Worm (Caenorhabditis elegans) whole organism, L2 larva: ENCODE data around the gene srg-13.

Source experiments
- C34F6.9 ChIP-seq: fragments of 150-350 bp; optimal IDR thresholded peaks from 2 replicates; lab custom pipeline; 2014; ENCODE audit warnings: missing biosample characterization, missing genetic modification characterization
- F13H6.1 ChIP-seq: sonication (generic microtip); optimal IDR thresholded peaks from 2 replicates; lab custom pipeline; 2016; ENCODE audit warnings: missing genetic modification characterization, missing compliant biosample characterization
- R02D3.7 ChIP-seq: fragments of 150-350 bp; optimal IDR thresholded peaks from 2 replicates; lab custom pipeline; 2014; ENCODE audit warnings: missing biosample characterization, missing genetic modification characterization
- Y55F3AM.14 ChIP-seq: fragments of 200-800 bp; sonication (Bioruptor generic); optimal IDR thresholded peaks from 2 replicates; lab custom pipeline; 2018; ENCODE audit warnings: mild to moderate bottlenecking, missing genetic modification characterization, missing compliant biosample characterization
- ZK546.5 ChIP-seq: sonication (generic microtip); optimal IDR thresholded peaks from 2 replicates; lab custom pipeline; 2017; ENCODE audit warnings: missing biosample characterization, missing genetic modification characterization
- alr-1 ChIP-seq: fragments of 150-350 bp; optimal IDR thresholded peaks from 2 replicates; lab custom pipeline; 2014; ENCODE audit warnings: missing biosample characterization, missing genetic modification characterization
- ceh-16 ChIP-seq: fragments of 150-350 bp; optimal IDR thresholded peaks from 2 replicates; lab custom pipeline; 2014; ENCODE audit warnings: missing biosample characterization, missing genetic modification characterization
- ceh-82 ChIP-seq: fragments of 150-350 bp; optimal IDR thresholded peaks from 2 replicates; lab custom pipeline; 2014; ENCODE audit warnings: missing biosample characterization, missing genetic modification characterization
- crh-2 ChIP-seq: sonication (generic microtip); optimal IDR thresholded peaks from 2 replicates; lab custom pipeline; 2017; ENCODE audit warnings: missing biosample characterization, missing genetic modification characterization
- dmd-4 ChIP-seq: sonication (generic microtip); optimal IDR thresholded peaks from 2 replicates; lab custom pipeline; 2017; ENCODE audit warnings: missing biosample characterization, missing genetic modification characterization
- egl-27 ChIP-seq: sonication (generic microtip); optimal IDR thresholded peaks from 3 replicates; lab custom pipeline; 2017; ENCODE audit warnings: missing biosample characterization, missing genetic modification reagents, missing genetic modification characterization
- elt-1 ChIP-seq: fragments of 150-350 bp; optimal IDR thresholded peaks from 2 replicates; lab custom pipeline; 2014; ENCODE audit warnings: missing biosample characterization, missing genetic modification characterization
- fos-1 ChIP-seq: fragments of 150-350 bp; optimal IDR thresholded peaks from 2 replicates; lab custom pipeline; 2014; ENCODE audit warnings: missing biosample characterization, missing genetic modification characterization
- gmeb-1 ChIP-seq: fragments of 150-350 bp; optimal IDR thresholded peaks from 2 replicates; lab custom pipeline; 2014; ENCODE audit warnings: missing biosample characterization, missing genetic modification characterization
- lin-11 ChIP-seq: fragments of 150-350 bp; sonication (generic microtip); optimal IDR thresholded peaks from 2 replicates; lab custom pipeline; 2014; ENCODE audit warnings: missing biosample characterization, missing genetic modification characterization, inconsistent platforms, mixed read lengths
- lin-13 ChIP-seq: fragments of 150-350 bp; optimal IDR thresholded peaks from 2 replicates; lab custom pipeline; 2014; ENCODE audit warnings: missing biosample characterization, missing genetic modification reagents, missing genetic modification characterization
- lin-39 ChIP-seq: fragments of 150-350 bp; optimal IDR thresholded peaks from 2 replicates; lab custom pipeline; 2014; ENCODE audit warnings: missing biosample characterization, missing genetic modification reagents, missing genetic modification characterization
- lsy-2 ChIP-seq, 2 experiments: fragments of 150-350 bp in 1 of 2; sonication (generic microtip) in 1 of 2; optimal IDR thresholded peaks; 2 replicates each; lab custom pipeline; 2014 to 2017; ENCODE audit warnings: missing biosample characterization in 2 of 2, missing genetic modification characterization in 2 of 2
- mbf-1 ChIP-seq: sonication (generic microtip); optimal IDR thresholded peaks from 2 replicates; lab custom pipeline; 2017; ENCODE audit warnings: missing biosample characterization, missing genetic modification characterization
- mdl-1 ChIP-seq, 2 experiments: fragments of 150-350 bp in 1 of 2; sonication (generic microtip) in 1 of 2; optimal IDR thresholded peaks; 2 replicates each; lab custom pipeline; 2017; ENCODE audit warnings: missing biosample characterization in 2 of 2, missing genetic modification characterization in 2 of 2
- nhr-11 ChIP-seq: fragments of 150-350 bp; optimal IDR thresholded peaks from 2 replicates; lab custom pipeline; 2014; ENCODE audit warnings: missing biosample characterization, missing genetic modification characterization
- nhr-12 ChIP-seq: fragments of 150-350 bp; optimal IDR thresholded peaks from 2 replicates; lab custom pipeline; 2014; ENCODE audit warnings: missing biosample characterization, missing genetic modification characterization
- nhr-129 ChIP-seq: fragments of 150-350 bp; optimal IDR thresholded peaks from 2 replicates; lab custom pipeline; 2014; ENCODE audit warnings: missing biosample characterization, missing genetic modification characterization
- nhr-21 ChIP-seq: fragments of 150-350 bp; optimal IDR thresholded peaks from 2 replicates; lab custom pipeline; 2014; ENCODE audit warnings: missing biosample characterization, missing genetic modification characterization
- nhr-23 ChIP-seq: fragments of 150-350 bp; optimal IDR thresholded peaks from 2 replicates; lab custom pipeline; 2014; ENCODE audit warnings: missing biosample characterization, missing genetic modification reagents, missing genetic modification characterization
- nhr-237 ChIP-seq: fragments of 150-350 bp; optimal IDR thresholded peaks from 2 replicates; lab custom pipeline; 2014; ENCODE audit warnings: missing biosample characterization, missing genetic modification characterization
- nhr-25 ChIP-seq: fragments of 150-350 bp; sonication (generic microtip); optimal IDR thresholded peaks from 3 replicates; lab custom pipeline; 2014; ENCODE audit warnings: missing biosample characterization, missing genetic modification characterization
- nhr-77 ChIP-seq: fragments of 150-350 bp; optimal IDR thresholded peaks from 2 replicates; lab custom pipeline; 2014; ENCODE audit warnings: missing biosample characterization, missing genetic modification characterization
- peb-1 ChIP-seq: fragments of 150-350 bp; optimal IDR thresholded peaks from 2 replicates; lab custom pipeline; 2014; ENCODE audit warnings: missing biosample characterization, missing genetic modification characterization
- sem-4 ChIP-seq: fragments of 150-350 bp; optimal IDR thresholded peaks from 2 replicates; lab custom pipeline; 2014; ENCODE audit warnings: missing biosample characterization, missing genetic modification reagents, missing genetic modification characterization
- skn-1 ChIP-seq: sonication (generic microtip); optimal IDR thresholded peaks from 2 replicates; lab custom pipeline; 2017; ENCODE audit warnings: missing biosample characterization, missing genetic modification characterization
- sma-3 ChIP-seq: sonication (generic microtip); optimal IDR thresholded peaks from 2 replicates; lab custom pipeline; 2016; ENCODE audit warnings: missing genetic modification reagents, missing genetic modification characterization, missing compliant biosample characterization
- sma-9 ChIP-seq, 2 experiments: fragments of 150-350 bp in 1 of 2; sonication (generic microtip) in 1 of 2; optimal IDR thresholded peaks; 2 replicates each; lab custom pipeline; 2014 to 2016; ENCODE audit warnings: missing genetic modification characterization in 2 of 2, mild to moderate bottlenecking in 1 of 2, missing biosample characterization in 1 of 2, missing compliant biosample characterization in 1 of 2, missing genetic modification reagents in 1 of 2, moderate library complexity in 1 of 2
- snpc-4 ChIP-seq: fragments of 150-350 bp; optimal IDR thresholded peaks from 2 replicates; lab custom pipeline; 2014; ENCODE audit warnings: missing biosample characterization, missing genetic modification characterization
- unc-55 ChIP-seq: fragments of 150-350 bp; sonication (generic microtip); optimal IDR thresholded peaks from 3 replicates; lab custom pipeline; 2014; ENCODE audit warnings: missing biosample characterization, missing genetic modification reagents, missing genetic modification characterization
- unc-62 ChIP-seq: fragments of 150-350 bp; optimal IDR thresholded peaks from 2 replicates; lab custom pipeline; 2014; ENCODE audit warnings: missing biosample characterization, missing genetic modification reagents, missing genetic modification characterization
- zag-1 ChIP-seq: fragments of 150-350 bp; optimal IDR thresholded peaks from 2 replicates; lab custom pipeline; 2014; ENCODE audit warnings: missing biosample characterization, missing genetic modification characterization
- ztf-1 ChIP-seq: fragments of 200-800 bp; sonication (Bioruptor generic); conservative IDR thresholded peaks from 2 replicates; pipeline ENCODE4 v1.3.6; 2022; ENCODE audit warnings: missing genetic modification characterization, missing compliant biosample characterization
- ztf-11 ChIP-seq: sonication (generic microtip); optimal IDR thresholded peaks from 2 replicates; lab custom pipeline; 2017; ENCODE audit warnings: missing biosample characterization, missing genetic modification characterization

srg-13 gene

ce11 chrIII:4657386-4657785 lies 14.7 kb upstream of the srg-13 start:
- TF ChIP-seq ceh-82 (tag; lab: Kevin White, UChicago), result no peak

ce11 chrIII:4658384-4658844 lies 13.6 kb upstream of the srg-13 start, which contains the start of gene cdka-1:
Gene cdka-1 (plus strand): TSS chrIII:4658794.
- TF ChIP-seq sem-4 (tag; lab: Kevin White, UChicago) (peak; percentile 37), nhr-11 (tag; lab: Kevin White, UChicago) (no peak), R02D3.7 (tag; lab: Kevin White, UChicago) (no peak), lin-11 (tag; lab: Kevin White, UChicago) (no peak), crh-2 (tag; lab: Kevin White, UChicago) (peak; percentile 23), C34F6.9 (tag; lab: Kevin White, UChicago) (peak; percentile 63), lsy-2 (tag; optimal IDR thresholded peaks at IDR 0.05; lab: Kevin White, UChicago) (peak in 1 of 2 experiments; percentile 59), ceh-16 (tag; lab: Kevin White, UChicago) (no peak), unc-55 (GFP tag; lab: Kevin White, UChicago) (peak; percentile 77), sma-9 (GFP tag; optimal IDR thresholded peaks at IDR 0.05; lab: Kevin White, UChicago) (peak; percentile 55), sma-9 (tag; optimal IDR thresholded peaks at IDR 0.05; lab: Kevin White, UChicago) (no peak), zag-1 (tag; lab: Kevin White, UChicago) (peak; percentile 77)
- TF ChIP-seq, all 48 proteins: peak for 7

- TF ChIP-seq gmeb-1 (tag; lab: Kevin White, UChicago), result no peak
- peak; percentile 36 for TF ChIP-seq crh-2 (tag; lab: Kevin White, UChicago)
- TF ChIP-seq ZK546.5 (tag; lab: Kevin White, UChicago), result no peak
Observed at ce11 chrIII:4659426-4659825, 12.6 kb upstream of the srg-13 start.

DNA sequence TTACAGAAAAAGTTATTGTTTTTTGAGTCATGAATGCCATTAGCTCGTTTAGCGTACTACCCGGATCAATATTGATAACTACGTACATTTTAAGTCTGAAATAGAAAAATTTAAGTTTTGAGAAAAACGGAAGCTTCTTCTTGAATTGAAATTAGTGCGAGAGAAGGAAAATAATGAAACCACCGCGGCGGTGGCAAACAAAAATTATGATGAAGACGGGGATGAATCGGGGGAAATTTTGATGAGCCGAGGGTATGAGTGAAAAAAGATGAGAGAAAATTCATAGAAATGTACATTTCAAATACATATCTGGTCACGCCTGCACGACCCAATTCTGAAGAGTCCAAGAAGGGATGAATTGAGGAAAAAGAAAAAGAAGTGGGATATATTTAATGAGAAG lies 6.8 kb upstream of the srg-13 start, which contains the start of gene T23F11.4:
TSS of gene T23F11.4 (minus strand) at position 101 of the 400 bp plus-strand sequence.
- TF ChIP-seq alr-1 (tag; lab: Kevin White, UChicago) (no peak), Y55F3AM.14 (GFP tag; lab: Kevin White, UChicago) (no peak), zag-1 (tag; lab: Kevin White, UChicago) (no peak), mdl-1 (tag; optimal IDR thresholded peaks at IDR 0.05; lab: Kevin White, UChicago) (no peak), fos-1 (tag; lab: Kevin White, UChicago) (no peak), nhr-11 (tag; lab: Kevin White, UChicago) (no peak), nhr-23 (tag; lab: Kevin White, UChicago) (no peak), lin-13 (GFP tag; lab: Kevin White, UChicago) (no peak), crh-2 (tag; lab: Kevin White, UChicago) (no peak), unc-62 (GFP tag; lab: Kevin White, UChicago) (no peak), egl-27 (tag; lab: Kevin White, UChicago) (no peak), ztf-11 (tag; lab: Kevin White, UChicago) (no peak), peb-1 (tag; lab: Kevin White, UChicago) (no peak), dmd-4 (tag; lab: Kevin White, UChicago) (no peak), lsy-2 (tag; optimal IDR thresholded peaks at IDR 0.05; lab: Kevin White, UChicago) (no peak), lin-39 (tag; lab: Kevin White, UChicago) (no peak), sma-3 (GFP tag; lab: Kevin White, UChicago) (no peak), ceh-16 (tag; lab: Kevin White, UChicago) (no peak), nhr-21 (tag; lab: Kevin White, UChicago) (no peak), sma-9 (GFP tag; optimal IDR thresholded peaks at IDR 0.05; lab: Kevin White, UChicago) (no peak), sma-9 (tag; optimal IDR thresholded peaks at IDR 0.05; lab: Kevin White, UChicago) (no peak)

ce11 chrIII:4666753-4667400 lies 5.2 kb upstream of the srg-13 start:
- TF ChIP-seq nhr-11 (tag; lab: Kevin White, UChicago) (no peak), skn-1 (tag; lab: Kevin White, UChicago) (no peak), sma-9 (GFP tag; optimal IDR thresholded peaks at IDR 0.05; lab: Kevin White, UChicago) (peak; percentile 49), sma-9 (tag; optimal IDR thresholded peaks at IDR 0.05; lab: Kevin White, UChicago) (no peak), nhr-237 (tag; lab: Kevin White, UChicago) (no peak), nhr-25 (tag; lab: Kevin White, UChicago) (peak; percentile 73), mbf-1 (tag; lab: Kevin White, UChicago) (no peak), crh-2 (tag; lab: Kevin White, UChicago) (peak; percentile 25), nhr-129 (tag; lab: Kevin White, UChicago) (peak; percentile 61), R02D3.7 (tag; lab: Kevin White, UChicago) (no peak), nhr-77 (tag; lab: Kevin White, UChicago) (no peak), ztf-11 (tag; lab: Kevin White, UChicago) (no peak), dmd-4 (tag; lab: Kevin White, UChicago) (no peak), sma-3 (GFP tag; lab: Kevin White, UChicago) (peak; percentile 52), fos-1 (tag; lab: Kevin White, UChicago) (peak; percentile 7), snpc-4 (tag; lab: Kevin White, UChicago) (no peak), nhr-12 (tag; lab: Kevin White, UChicago) (no peak), elt-1 (no peak), ztf-1 (no peak), ceh-16 (tag; lab: Kevin White, UChicago) (peak; percentile 2), unc-62 (GFP tag; lab: Kevin White, UChicago) (no peak), ceh-82 (tag; lab: Kevin White, UChicago) (no peak), ZK546.5 (tag; lab: Kevin White, UChicago) (no peak), lsy-2 (tag; optimal IDR thresholded peaks at IDR 0.05; lab: Kevin White, UChicago) (peak in 1 of 2 experiments; percentile 52), F13H6.1 (tag; lab: Kevin White, UChicago) (peak; percentile 65), nhr-21 (tag; lab: Kevin White, UChicago) (peak; percentile 47), gmeb-1 (tag; lab: Kevin White, UChicago) (no peak), alr-1 (tag; lab: Kevin White, UChicago) (no peak)
